Worm (Caenorhabditis elegans) whole organism, L1 larva: ENCODE results near the gene F54D5.24.

Experiments used
- isw-1 ChIP-seq: fragments of 200-800 bp; sonication (Bioruptor generic); IDR thresholded peaks from 2 replicates; pipeline ENCODE4 v1.3.6; 2022; ENCODE audit warnings: missing genetic modification characterization, missing compliant biosample characterization
- lin-39 ChIP-seq: fragments of 150-350 bp; optimal IDR thresholded peaks from 2 replicates; lab custom pipeline; 2014; ENCODE audit warnings: missing biosample characterization, missing genetic modification reagents, missing genetic modification characterization
- lir-3 ChIP-seq: sonication (generic microtip); optimal IDR thresholded peaks from 2 replicates; lab custom pipeline; 2016; ENCODE audit warnings: mild to moderate bottlenecking, missing genetic modification characterization, moderate library complexity, missing compliant biosample characterization; ENCODE audit not compliant: poor library complexity
- mdl-1 ChIP-seq, 2 experiments: fragments of 150-350 bp; optimal IDR thresholded peaks; 2 replicates each; lab custom pipeline; 2014 to 2017; ENCODE audit warnings: missing biosample characterization in 2 of 2, missing genetic modification characterization in 2 of 2, inconsistent platforms in 1 of 2
- pqm-1 ChIP-seq: sonication (generic microtip); optimal IDR thresholded peaks from 3 replicates; lab custom pipeline; 2017; ENCODE audit warnings: missing biosample characterization, missing genetic modification characterization
- unc-62 ChIP-seq: fragments of 150-350 bp; optimal IDR thresholded peaks from 2 replicates; lab custom pipeline; 2014; ENCODE audit warnings: missing biosample characterization, missing genetic modification reagents, missing genetic modification characterization

ce11 chrII:11535924-11536323, 19.8 kb upstream of the F54D5.24 start:
- TF ChIP-seq lin-39 (tag; lab: Kevin White, UChicago) (no peak), isw-1 (GFP tag; lab: Robert Waterston, UW) (no peak), pqm-1 (tag; lab: Kevin White, UChicago) (no peak), lir-3 (no peak), mdl-1 (tag; optimal IDR thresholded peaks at IDR 0.05; lab: Kevin White, UChicago) (no peak), unc-62 (GFP tag; lab: Kevin White, UChicago) (no peak)
